Fruit fly (Drosophila melanogaster) whole organism, wandering third instar larva: ENCODE results near the gene CG10035.

Experiments used
- Abd-B ChIP-seq: fragments of >200 bp; optimal IDR thresholded peaks from 2 replicates; lab custom pipeline; 2017; ENCODE audit warnings: missing biosample characterization, missing genetic modification characterization
- Dfd ChIP-seq: fragments of >200 bp; optimal IDR thresholded peaks from 2 replicates; lab custom pipeline; 2017; ENCODE audit warnings: missing biosample characterization, missing genetic modification characterization
- Dif ChIP-seq: fragments of 200-275, 200-300 bp; sonication (Bioruptor generic); optimal IDR thresholded peaks from 2 replicates; lab custom pipeline; 2018; ENCODE audit warnings: missing biosample characterization, missing genetic modification characterization; ENCODE audit not compliant: partially characterized antibody
- HLH106 ChIP-seq: fragments of 200-800 bp; optimal IDR thresholded peaks from 3 replicates; lab custom pipeline; 2019; ENCODE audit warnings: missing biosample characterization, mild to moderate bottlenecking, missing genetic modification characterization, moderate library complexity
- Hr78 ChIP-seq: fragments of >200 bp; optimal IDR thresholded peaks from 2 replicates; lab custom pipeline; 2017; ENCODE audit warnings: missing biosample characterization, missing genetic modification characterization
- Rel ChIP-seq, 2 experiments: fragments of 200-800 bp; sonication (Bioruptor generic) in 1 of 2; optimal IDR thresholded peaks; 2 replicates in 1 of 2; 3 replicates in 1 of 2; lab custom pipeline; 2016 to 2019; ENCODE audit warnings: mild to moderate bottlenecking in 2 of 2, missing biosample characterization in 2 of 2, missing genetic modification characterization in 2 of 2, moderate library complexity in 1 of 2
- Sp1 ChIP-seq: fragments of 200-800 bp; sonication (Bioruptor generic); optimal IDR thresholded peaks from 3 replicates; lab custom pipeline; 2019; ENCODE audit warnings: missing biosample characterization, mild to moderate bottlenecking, missing genetic modification characterization, moderate library complexity
- br ChIP-seq: fragments of 200-800 bp; sonication (Bioruptor generic); optimal IDR thresholded peaks from 2 replicates; lab custom pipeline; 2016; ENCODE audit warnings: missing biosample characterization, missing genetic modification characterization
- foxo ChIP-seq, 2 experiments: fragments of 200-800 bp; sonication (Bioruptor generic); optimal IDR thresholded peaks; 2 replicates in 1 of 2; 3 replicates in 1 of 2; lab custom pipeline; 2016 to 2017; ENCODE audit warnings: missing biosample characterization in 2 of 2, missing genetic modification characterization in 2 of 2
- h ChIP-seq: fragments of 200-800 bp; sonication (Bioruptor generic); optimal IDR thresholded peaks from 3 replicates; lab custom pipeline; 2016; ENCODE audit warnings: missing biosample characterization, mild to moderate bottlenecking, missing genetic modification characterization
- pan ChIP-seq: fragments of >200 bp; optimal IDR thresholded peaks from 2 replicates; lab custom pipeline; 2017

dm6 chr3R:12347659-12348058 is 34.8 kb downstream of the CG10035 start:
- TF ChIP-seq foxo (GFP tag; optimal IDR thresholded peaks at IDR 0.05; lab: Kevin White, UChicago) (no peak), Rel (GFP tag; optimal IDR thresholded peaks at IDR 0.05; lab: Kevin White, UChicago) (no peak), Rel (tag; optimal IDR thresholded peaks at IDR 0.05; lab: Kevin White, UChicago) (no peak), Hr78 (GFP tag; lab: Kevin White, UChicago) (no peak), Dfd (no peak), br (no peak), HLH106 (no peak), pan (lab: Kevin White, UChicago) (no peak), Abd-B (GFP tag; lab: Kevin White, UChicago) (no peak), h (GFP tag; lab: Kevin White, UChicago) (no peak), Dif (GFP tag; lab: Kevin White, UChicago) (no peak), Sp1 (GFP tag; lab: Kevin White, UChicago) (no peak)
